Fruit fly (Drosophila melanogaster): ENCODE results near the gene ssp.

DNA sequence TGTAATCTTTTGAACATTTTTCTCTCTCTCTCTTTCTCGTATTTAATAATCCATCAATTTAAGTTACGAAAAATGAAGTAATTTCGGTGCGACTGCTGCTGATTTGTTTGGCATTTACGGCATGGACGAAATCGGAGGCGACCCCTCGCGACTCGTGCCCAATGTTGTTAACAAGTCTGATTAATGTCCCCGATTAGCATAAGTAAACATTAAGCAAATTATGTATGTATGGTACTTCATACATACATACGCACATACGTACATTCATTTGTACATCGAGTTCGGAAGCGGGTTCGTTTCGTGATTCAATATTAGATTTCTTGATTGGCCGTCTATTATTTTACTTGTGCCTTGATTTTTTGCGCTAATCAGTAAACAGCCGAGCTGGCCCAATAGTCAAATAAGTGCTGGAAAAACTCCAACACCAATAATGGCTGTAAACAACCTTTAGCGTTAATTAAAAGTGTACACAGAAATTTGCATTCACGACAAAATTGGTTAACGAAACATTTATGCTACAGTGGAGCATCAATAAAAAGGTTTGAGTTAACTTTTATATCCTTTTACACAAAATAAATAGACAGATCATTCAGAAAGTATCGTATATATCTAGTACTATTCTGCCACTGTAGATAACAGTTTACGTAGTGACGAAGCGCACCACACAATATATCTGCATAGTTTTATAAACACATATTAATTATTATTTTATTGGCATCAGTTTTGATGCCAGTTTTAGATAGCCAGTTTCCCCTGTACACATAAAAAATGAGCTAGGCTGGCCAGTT lies 27.0 kb upstream of the ssp start:
- TF ChIP-seq CG8119 (GFP tag; IDR thresholded peaks at IDR 0.05): peak; percentile 49; the same call in 2 of the 3 replicates
- peak; percentile 86 for TF ChIP-seq fkh (GFP tag; optimal IDR thresholded peaks at IDR 0.05)
- 0 out of 3 replicates have a peak, but pooled peaks have one; percentile 32 for TF ChIP-seq CG6163 (GFP tag; IDR thresholded peaks at IDR 0.05)
- TF ChIP-seq topi (GFP tag; optimal IDR thresholded peaks at IDR 0.05): peak; percentile 1
- no peak for TF ChIP-seq dsx (GFP tag; optimal IDR thresholded peaks at IDR 0.05; ENCODE audit: poor library complexity, severe bottlenecking)
